Worm (Caenorhabditis elegans): Measurements from ENCODE around the gene ugt-20.

Gene ugt-20

DNA sequence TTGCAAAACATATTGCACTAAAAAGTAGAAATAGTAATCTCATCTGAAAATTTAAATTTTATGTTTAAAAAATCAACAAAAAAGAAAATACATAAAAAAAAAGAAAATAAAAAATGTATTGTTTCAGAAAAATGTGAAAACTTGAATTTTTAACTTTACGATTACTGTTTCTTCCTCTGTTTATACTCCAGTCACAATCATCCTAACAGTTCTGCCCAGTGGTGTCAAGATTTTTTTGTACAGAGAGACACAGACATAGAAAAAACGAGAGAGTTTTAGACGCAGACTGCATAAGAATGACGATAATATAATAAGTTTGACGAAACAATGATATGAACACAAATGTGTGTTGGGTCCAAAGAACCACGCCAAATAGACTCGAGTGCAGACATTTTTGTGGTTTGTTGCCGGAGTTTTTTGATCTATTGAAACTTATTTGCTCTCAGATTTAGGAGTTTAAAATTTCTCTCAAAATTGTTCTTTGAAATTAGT, at the start of gene ugt-20:
Gene ugt-20 (minus strand): TSS at position 51 of the 492 bp plus-strand sequence.
- TF ChIP-seq mxl-3 (GFP tag; optimal IDR thresholded peaks at IDR 0.05), result peak; percentile 60
- TF ChIP-seq ceh-44 (GFP tag; IDR thresholded peaks at IDR 0.05), result no peak
- TF ChIP-seq ceh-28 (tag; optimal IDR thresholded peaks at IDR 0.05), result no peak
- TF ChIP-seq saeg-2 (GFP tag; IDR thresholded peaks at IDR 0.05), result no peak
- TF ChIP-seq mdl-1 (tag; optimal IDR thresholded peaks at IDR 0.05), result peak in 1 of 2 experiments; percentile 77
- TF ChIP-seq nhr-28 (tag; optimal IDR thresholded peaks at IDR 0.05), result peak; percentile 98
- no peak for TF ChIP-seq zfp-3 (GFP tag; conservative IDR thresholded peaks at IDR 0.05)
- TF ChIP-seq ceh-62 (tag; optimal IDR thresholded peaks at IDR 0.05), result no peak
- TF ChIP-seq tra-1 (GFP tag; IDR thresholded peaks at IDR 0.05), result no peak
- peak; percentile 86 for TF ChIP-seq pqm-1 (tag; optimal IDR thresholded peaks at IDR 0.05)
- TF ChIP-seq F37D6.2 (tag; optimal IDR thresholded peaks at IDR 0.05), result no peak
- no peak for TF ChIP-seq dmd-8 (GFP tag; IDR thresholded peaks at IDR 0.05)
- TF ChIP-seq pha-4 (GFP tag; IDR thresholded peaks at IDR 0.05), result 0 out of 2 replicates have a peak, but pooled peaks have one; percentile 43
- TF ChIP-seq pha-4 (tag; optimal IDR thresholded peaks at IDR 0.05), result peak; percentile 13
- TF ChIP-seq daf-16 (GFP tag; optimal IDR thresholded peaks at IDR 0.05), result no peak
- peak; percentile 97 for TF ChIP-seq daf-16 (tag; optimal IDR thresholded peaks at IDR 0.05)
- TF ChIP-seq nhr-10 (tag; optimal IDR thresholded peaks at IDR 0.05), result peak; percentile 80
- TF ChIP-seq set-16 (GFP tag; IDR thresholded peaks at IDR 0.05), result no peak
- TF ChIP-seq lin-39 (tag; optimal IDR thresholded peaks at IDR 0.05), result no peak
- TF ChIP-seq nhr-77 (tag; optimal IDR thresholded peaks at IDR 0.05), result peak; percentile 93
- TF ChIP-seq ztf-11 (tag; optimal IDR thresholded peaks at IDR 0.05), result no peak
- no peak for TF ChIP-seq lsy-2 (tag; optimal IDR thresholded peaks at IDR 0.05)
- peak; percentile 58 for TF ChIP-seq mep-1 (tag; optimal IDR thresholded peaks at IDR 0.05)
- TF ChIP-seq cey-2 (tag; optimal IDR thresholded peaks at IDR 0.05; ENCODE audit: borderline replicate concordance, insufficient read depth), result no peak
- no peak for TF ChIP-seq rbr-2 (tag; optimal IDR thresholded peaks at IDR 0.05)
- TF ChIP-seq Y5F2A.4 (GFP tag; optimal IDR thresholded peaks at IDR 0.05), result no peak
- TF ChIP-seq daf-19 (GFP tag; conservative IDR thresholded peaks at IDR 0.05), result no peak
- peak; percentile 94 for TF ChIP-seq nhr-102 (tag; optimal IDR thresholded peaks at IDR 0.05)
- peak; percentile 48 for TF ChIP-seq jun-1 (tag; optimal IDR thresholded peaks at IDR 0.05)
- peak; percentile 93 for TF ChIP-seq hlh-11 (tag; optimal IDR thresholded peaks at IDR 0.05)
- TF ChIP-seq nhr-6 (tag; optimal IDR thresholded peaks at IDR 0.05), result peak; percentile 72
- no peak for TF ChIP-seq nhr-11 (tag; optimal IDR thresholded peaks at IDR 0.05)
- TF ChIP-seq dve-1 (tag; optimal IDR thresholded peaks at IDR 0.05; ENCODE audit: insufficient read depth), result peak; percentile 98
- peak; percentile 62 for TF ChIP-seq hlh-30 (tag; optimal IDR thresholded peaks at IDR 0.05; ENCODE audit: insufficient read depth)
- TF ChIP-seq nhr-237 (tag; optimal IDR thresholded peaks at IDR 0.05), result no peak
- TF ChIP-seq T20F7.1 (GFP tag; optimal IDR thresholded peaks at IDR 0.05), result peak; percentile 49
- peak; percentile 98 for TF ChIP-seq dmd-6 (GFP tag; IDR thresholded peaks at IDR 0.05)
- TF ChIP-seq snpc-4 (tag; optimal IDR thresholded peaks at IDR 0.05), result no peak
- no peak for TF ChIP-seq vab-7 (GFP tag; IDR thresholded peaks at IDR 0.05)
- TF ChIP-seq madf-9 (GFP tag; conservative IDR thresholded peaks at IDR 0.05), result no peak
- no peak for TF ChIP-seq egl-43 (GFP tag; IDR thresholded peaks at IDR 0.05)
- no peak for TF ChIP-seq Y75B8A.6 (GFP tag; IDR thresholded peaks at IDR 0.05)
- peak; percentile 88 for TF ChIP-seq nhr-48 (tag; optimal IDR thresholded peaks at IDR 0.05)
- TF ChIP-seq lin-1 (GFP tag; IDR thresholded peaks at IDR 0.05), result no peak
- TF ChIP-seq hif-1 (tag; optimal IDR thresholded peaks at IDR 0.05), result no peak
- TF ChIP-seq ztf-7 (tag; optimal IDR thresholded peaks at IDR 0.05), result no peak

All from whole organism, L4 larva.